Worm (Caenorhabditis elegans) whole organism, mixed stage, embryonic: ENCODE data around the gene C29H12.2.

Source experiments
- blmp-1 ChIP-seq: fragments of 150-350 bp; optimal IDR thresholded peaks from 2 replicates; lab custom pipeline; 2014; ENCODE audit warnings: missing biosample characterization, missing genetic modification characterization
- drap-1 ChIP-seq: fragments of 200-800 bp; sonication (Bioruptor generic); optimal IDR thresholded peaks from 3 replicates; lab custom pipeline; 2018; ENCODE audit warnings: mild to moderate bottlenecking, missing genetic modification characterization, missing compliant biosample characterization
- elt-1 ChIP-seq: sonication (generic microtip); optimal IDR thresholded peaks from 2 replicates; lab custom pipeline; 2017; ENCODE audit warnings: missing genetic modification characterization, mild to moderate bottlenecking, missing compliant biosample characterization, antibody characterized with exemption, moderate library complexity, borderline replicate concordance; ENCODE audit not compliant: insufficient read depth
- flh-1 ChIP-seq: fragments of 200-800 bp; sonication (Bioruptor generic); optimal IDR thresholded peaks from 2 replicates; lab custom pipeline; 2018; ENCODE audit warnings: mild to moderate bottlenecking, missing genetic modification characterization, moderate library complexity, missing compliant biosample characterization
- lin-13 ChIP-seq: fragments of 150-350 bp; optimal IDR thresholded peaks from 2 replicates; lab custom pipeline; 2014; ENCODE audit warnings: missing biosample characterization, missing genetic modification characterization
- mep-1 ChIP-seq: fragments of 150-350 bp; optimal IDR thresholded peaks from 2 replicates; lab custom pipeline; 2017; ENCODE audit warnings: missing biosample characterization, missing genetic modification reagents, missing genetic modification characterization, inconsistent platforms
- mls-2 ChIP-seq: sonication (generic microtip); optimal IDR thresholded peaks from 2 replicates; lab custom pipeline; 2016; ENCODE audit warnings: mild to moderate bottlenecking, missing genetic modification characterization, moderate library complexity, missing compliant biosample characterization
- nhr-12 ChIP-seq: fragments of 150-350 bp; optimal IDR thresholded peaks from 2 replicates; lab custom pipeline; 2014; ENCODE audit warnings: missing biosample characterization, missing genetic modification characterization
- pha-4 ChIP-seq: fragments of 150-350 bp; optimal IDR thresholded peaks from 2 replicates; lab custom pipeline; 2018; ENCODE audit warnings: missing biosample characterization, missing genetic modification reagents, missing genetic modification characterization
- unc-39 ChIP-seq: fragments of 150-350 bp; optimal IDR thresholded peaks from 2 replicates; lab custom pipeline; 2014; ENCODE audit warnings: missing biosample characterization, missing genetic modification characterization
- unc-62 ChIP-seq: fragments of 150-350 bp; optimal IDR thresholded peaks from 2 replicates; lab custom pipeline; 2014; ENCODE audit warnings: missing biosample characterization, missing genetic modification reagents, missing genetic modification characterization
- ztf-11 ChIP-seq: fragments of 150-350 bp; optimal IDR thresholded peaks from 2 replicates; lab custom pipeline; 2014; ENCODE audit warnings: missing biosample characterization, missing genetic modification characterization

DNA sequence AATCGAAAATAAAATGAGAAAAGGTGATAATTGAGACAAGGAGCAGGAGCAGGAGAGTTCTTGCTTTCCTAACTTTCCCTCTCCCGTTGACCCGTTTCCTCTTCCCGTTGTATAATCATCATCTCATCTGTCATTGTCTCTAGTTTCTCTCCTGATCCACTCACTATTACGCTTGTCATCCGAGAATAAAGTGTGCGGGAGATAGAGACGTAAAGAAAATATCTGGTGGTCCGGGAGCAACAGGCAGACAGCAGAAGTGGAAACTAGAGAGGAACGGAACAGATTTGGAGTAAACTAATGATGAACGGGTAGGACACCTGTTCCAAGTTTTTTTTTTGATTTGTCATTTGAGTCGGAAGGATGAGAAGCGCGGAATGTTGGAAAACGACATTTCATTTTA lies 46.6 kb downstream of the C29H12.2 start:
- TF ChIP-seq drap-1 (GFP tag; lab: Kevin White, UChicago) = no peak
- peak; percentile 92 for TF ChIP-seq unc-62
- no peak for TF ChIP-seq nhr-12 (tag; lab: Kevin White, UChicago)
- no peak for TF ChIP-seq mls-2 (tag; lab: Kevin White, UChicago)
- TF ChIP-seq pha-4 (tag; lab: Kevin White, UChicago) = no peak
- TF ChIP-seq ztf-11 (tag; lab: Kevin White, UChicago) = no peak
- no peak for TF ChIP-seq mep-1
- TF ChIP-seq unc-39 = no peak
- TF ChIP-seq blmp-1 (tag; lab: Kevin White, UChicago) = no peak
- no peak for TF ChIP-seq elt-1 (tag; lab: Kevin White, UChicago)
- TF ChIP-seq flh-1 = no peak
- TF ChIP-seq lin-13 (tag; lab: Kevin White, UChicago) = no peak
